Fruit fly (Drosophila melanogaster): ENCODE data around the gene CG46383.
A peak's percentile ranks its signal among the peaks of the same experiment; 100 is the strongest.

Gene CG46383

dm6 chr3R:15965169-15965568 lies 14.4 kb upstream of the CG46383 start, which contains the start of the genes CG32856 and Rbf2 (continued):
- no peak for TF ChIP-seq caup (GFP tag; optimal IDR thresholded peaks at IDR 0.05; ENCODE audit: severe bottlenecking)
- TF ChIP-seq CG33213 (GFP tag; optimal IDR thresholded peaks at IDR 0.05), result peak; percentile 6
- TF ChIP-seq CG6765 (GFP tag; optimal IDR thresholded peaks at IDR 0.05), result peak; percentile 50
- peak; percentile 90 for TF ChIP-seq nmo (GFP tag; optimal IDR thresholded peaks at IDR 0.05)
- TF ChIP-seq odd (GFP tag; optimal IDR thresholded peaks at IDR 0.05), result peak; percentile 58
- peak; percentile 41 for TF ChIP-seq ab (GFP tag; optimal IDR thresholded peaks at IDR 0.05)
- no peak for TF ChIP-seq Hmx (GFP tag; optimal IDR thresholded peaks at IDR 0.05)
- TF ChIP-seq sr (GFP tag; IDR thresholded peaks at IDR 0.05), result no peak
- peak; percentile 84 to 87 for TF ChIP-seq dpn (GFP tag; optimal IDR thresholded peaks at IDR 0.05)
- TF ChIP-seq HLH4C (GFP tag; IDR thresholded peaks at IDR 0.05; ENCODE audit: partially characterized antibody), result peak; percentile 92
- TF ChIP-seq CG15479 (GFP tag; optimal IDR thresholded peaks at IDR 0.05), result peak; percentile 13
- TF ChIP-seq usp (GFP tag; optimal IDR thresholded peaks at IDR 0.05), result no peak
- no peak for TF ChIP-seq pan (optimal IDR thresholded peaks at IDR 0.05)
- no peak for TF ChIP-seq pan (GFP tag; optimal IDR thresholded peaks at IDR 0.05 in 1 of 2, IDR thresholded peaks at IDR 0.05 in 1 of 2)
- TF ChIP-seq mirr (GFP tag; optimal IDR thresholded peaks at IDR 0.05), result no peak
- peak; percentile 68 for TF ChIP-seq Mes4 (GFP tag; optimal IDR thresholded peaks at IDR 0.05)
- no peak for TF ChIP-seq CG3726 (GFP tag; IDR thresholded peaks at IDR 0.05)
- no peak for TF ChIP-seq sisA (GFP tag; IDR thresholded peaks at IDR 0.05)
- TF ChIP-seq CG9215 (GFP tag; IDR thresholded peaks at IDR 0.05), result no peak
- TF ChIP-seq Side (GFP tag; optimal IDR thresholded peaks at IDR 0.05), result peak; percentile 71
- no peak for TF ChIP-seq scrt (GFP tag; optimal IDR thresholded peaks at IDR 0.05)
- peak; percentile 48; the same call in 1 of the 3 replicates for TF ChIP-seq Doc3 (GFP tag; IDR thresholded peaks at IDR 0.05; ENCODE audit: partially characterized antibody)
- peak; percentile 21 for TF ChIP-seq Neu2 (GFP tag; optimal IDR thresholded peaks at IDR 0.05; ENCODE audit: borderline replicate concordance)
- peak in 1 of 2 experiments; percentile 14 for TF ChIP-seq tll (GFP tag; optimal IDR thresholded peaks at IDR 0.05)
- TF ChIP-seq fd64A (GFP tag; optimal IDR thresholded peaks at IDR 0.05), result no peak
- TF ChIP-seq Scr (GFP tag; IDR thresholded peaks at IDR 0.05; ENCODE audit: partially characterized antibody), result peak; percentile 78
- peak; percentile 82 for TF ChIP-seq CG13894 (tag; optimal IDR thresholded peaks at IDR 0.05)
- TF ChIP-seq BEAF-32 (GFP tag; optimal IDR thresholded peaks at IDR 0.05), result peak; percentile 79
- peak; percentile 93 for TF ChIP-seq CG9817 (tag; optimal IDR thresholded peaks at IDR 0.05)
- peak; percentile 48 for TF ChIP-seq en (GFP tag; optimal IDR thresholded peaks at IDR 0.05)
- peak; percentile 95 for TF ChIP-seq gem (tag; optimal IDR thresholded peaks at IDR 0.05)
- no peak for TF ChIP-seq dmrt99B (tag; optimal IDR thresholded peaks at IDR 0.05)
- TF ChIP-seq az2 (GFP tag; optimal IDR thresholded peaks at IDR 0.05), result peak; percentile 85
- TF ChIP-seq Meics (GFP tag; optimal IDR thresholded peaks at IDR 0.05), result peak; percentile 67
- TF ChIP-seq lmd (GFP tag; IDR thresholded peaks at IDR 0.05), result no peak; the same call in 1 of the 2 replicates
- peak; percentile 95 for TF ChIP-seq CG6791 (GFP tag; IDR thresholded peaks at IDR 0.05; ENCODE audit: partially characterized antibody)
- TF ChIP-seq GATAe (GFP tag; conservative IDR thresholded peaks at IDR 0.05), result no peak
- peak; percentile 89 for TF ChIP-seq mam (GFP tag; optimal IDR thresholded peaks at IDR 0.05)
- peak; percentile 58 for TF ChIP-seq CG10431 (GFP tag; optimal IDR thresholded peaks at IDR 0.05)
- peak; percentile 80 for TF ChIP-seq Hr3 (GFP tag; optimal IDR thresholded peaks at IDR 0.05)
- peak; percentile 38 for TF ChIP-seq trem (tag; optimal IDR thresholded peaks at IDR 0.05)
- TF ChIP-seq Bdp1 (GFP tag; optimal IDR thresholded peaks at IDR 0.05), result no peak
- TF ChIP-seq chinmo (GFP tag; IDR thresholded peaks at IDR 0.05; ENCODE audit: partially characterized antibody), result 0 out of 4 replicates have a peak, but pooled peaks have one; percentile 68
- TF ChIP-seq grau (tag; optimal IDR thresholded peaks at IDR 0.05), result peak; percentile 91
- TF ChIP-seq CG3995 (GFP tag; optimal IDR thresholded peaks at IDR 0.05), result peak; percentile 87
- no peak for TF ChIP-seq rib (GFP tag; IDR thresholded peaks at IDR 0.05)
- no peak for TF ChIP-seq CG11504 (tag; optimal IDR thresholded peaks at IDR 0.05)
- TF ChIP-seq HmgD (GFP tag; optimal IDR thresholded peaks at IDR 0.05), result no peak
- TF ChIP-seq CG9609 (GFP tag; optimal IDR thresholded peaks at IDR 0.05), result peak; percentile 68
- no peak for TF ChIP-seq CG6654 (GFP tag; optimal IDR thresholded peaks at IDR 0.05)

Measured in whole organism, embryonic.